Fruit fly (Drosophila melanogaster): ENCODE results near the gene CG7800.

DNA sequence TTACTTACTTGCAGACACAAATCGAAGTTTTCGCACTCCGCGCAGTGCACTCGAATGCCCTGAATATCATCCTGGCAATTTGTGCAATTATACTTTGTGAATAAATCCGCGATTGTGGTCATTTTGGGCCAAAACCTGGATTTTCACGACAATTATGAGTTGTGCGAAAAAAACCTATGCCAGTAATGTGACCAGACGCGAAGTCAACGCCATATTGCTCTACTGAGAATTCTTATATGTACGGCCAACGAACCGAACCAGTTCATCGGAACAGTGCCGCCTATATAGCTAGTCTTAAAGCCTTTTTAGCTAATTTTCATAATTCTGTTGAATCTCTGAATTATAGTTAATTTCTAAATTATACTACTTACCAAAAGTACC is 22.5 kb downstream of the CG7800 start, which contains the start of gene Ada2b:
- no peak for TF ChIP-seq CG8478 (optimal IDR thresholded peaks at IDR 0.05)
- TF ChIP-seq CTCF (optimal IDR thresholded peaks at IDR 0.05): peak in 1 of 2 experiments; percentile 27

Measured in S2 (cell line).